Worm (Caenorhabditis elegans) whole organism, L1 larva: ENCODE data around the gene W08F4.13.

Experiments used
- C16A3.4 ChIP-seq: fragments of 150-350 bp; optimal IDR thresholded peaks from 2 replicates; lab custom pipeline; 2014; ENCODE audit warnings: missing biosample characterization, missing genetic modification characterization
- F16B12.6 ChIP-seq: fragments of 150-350 bp; optimal IDR thresholded peaks from 2 replicates; lab custom pipeline; 2014; ENCODE audit warnings: missing biosample characterization, missing genetic modification characterization
- Y116A8C.19 ChIP-seq: sonication (generic microtip); optimal IDR thresholded peaks from 2 replicates; lab custom pipeline; 2016; ENCODE audit warnings: missing compliant biosample characterization, missing genetic modification characterization, borderline replicate concordance
- aha-1 ChIP-seq: fragments of 150-350 bp; optimal IDR thresholded peaks from 2 replicates; lab custom pipeline; 2014; ENCODE audit warnings: missing biosample characterization, missing genetic modification characterization
- alr-1 ChIP-seq: fragments of 200-800 bp; sonication (Bioruptor generic); optimal IDR thresholded peaks from 2 replicates; lab custom pipeline; 2018; ENCODE audit warnings: borderline replicate concordance, mild to moderate bottlenecking, missing genetic modification characterization, missing compliant biosample characterization
- blmp-1 ChIP-seq: fragments of 150-350 bp; optimal IDR thresholded peaks from 2 replicates; lab custom pipeline; 2014; ENCODE audit warnings: missing biosample characterization, missing genetic modification characterization
- ceh-63 ChIP-seq: fragments of 200-800 bp; sonication (Bioruptor generic); optimal IDR thresholded peaks from 2 replicates; lab custom pipeline; 2018; ENCODE audit warnings: mild to moderate bottlenecking, missing genetic modification characterization, missing compliant biosample characterization
- dpl-1 ChIP-seq, 3 experiments: fragments of 150-350 bp in 2 of 3; sonication (generic microtip) in 1 of 3; optimal IDR thresholded peaks; 2 replicates each; lab custom pipeline; 2014 to 2017; ENCODE audit warnings: missing biosample characterization in 3 of 3, missing genetic modification characterization in 3 of 3, missing genetic modification reagents in 3 of 3
- dsc-1 ChIP-seq: sonication (generic microtip); optimal IDR thresholded peaks from 2 replicates; lab custom pipeline; 2016; ENCODE audit warnings: mild to moderate bottlenecking, missing genetic modification characterization, missing compliant biosample characterization
- efl-1 ChIP-seq, 4 experiments: fragments of 150-350 bp; optimal IDR thresholded peaks in 3 of 4; peaks in 1 of 4; 1 replicate in 1 of 4; 2 replicates in 3 of 4; lab custom pipeline; 2014; ENCODE audit warnings: missing biosample characterization in 2 of 4, missing genetic modification characterization in 2 of 4, missing genetic modification reagents in 2 of 4
- efl-3 ChIP-seq: fragments of 200-800 bp; sonication (Bioruptor generic); optimal IDR thresholded peaks from 2 replicates; lab custom pipeline; 2018; ENCODE audit warnings: mild to moderate bottlenecking, missing genetic modification characterization, missing compliant biosample characterization
- egl-27 ChIP-seq, 2 experiments: fragments of 150-350 bp in 1 of 2; sonication (generic microtip); optimal IDR thresholded peaks; 3 replicates each; lab custom pipeline; 2017 to 2018; ENCODE audit warnings: missing biosample characterization in 2 of 2, missing genetic modification characterization in 2 of 2, missing genetic modification reagents in 2 of 2
- elt-2 ChIP-seq: sonication (generic microtip); optimal IDR thresholded peaks from 2 replicates; lab custom pipeline; 2016; ENCODE audit warnings: missing genetic modification characterization, mild to moderate bottlenecking, inconsistent platforms, missing compliant biosample characterization, missing genetic modification reagents
- ets-5 ChIP-seq: fragments of 200-800 bp; sonication (Bioruptor generic); IDR thresholded peaks from 2 replicates; pipeline ENCODE4 v1.3.6; 2022; ENCODE audit warnings: missing genetic modification characterization, missing compliant biosample characterization
- fkh-8 ChIP-seq: sonication (generic microtip); optimal IDR thresholded peaks from 2 replicates; lab custom pipeline; 2016; ENCODE audit warnings: mild to moderate bottlenecking, missing genetic modification characterization, missing compliant biosample characterization
- grh-1 ChIP-seq: fragments of 200-800 bp; sonication (Bioruptor generic); IDR thresholded peaks from 2 replicates; pipeline ENCODE4 v1.3.6; 2022; ENCODE audit warnings: missing genetic modification reagents, missing genetic modification characterization, missing compliant biosample characterization
- hlh-17 ChIP-seq: fragments of 200-800 bp; sonication (Bioruptor generic); optimal IDR thresholded peaks from 2 replicates; lab custom pipeline; 2018; ENCODE audit warnings: missing genetic modification characterization, mild to moderate bottlenecking, missing compliant biosample characterization, moderate library complexity, borderline replicate concordance
- hpl-2 ChIP-seq: fragments of 150-350 bp; optimal IDR thresholded peaks from 2 replicates; lab custom pipeline; 2014; ENCODE audit warnings: missing biosample characterization, missing genetic modification reagents, missing genetic modification characterization
- jun-1 ChIP-seq: fragments of 150-350 bp; optimal IDR thresholded peaks from 2 replicates; lab custom pipeline; 2014; ENCODE audit warnings: missing biosample characterization, missing genetic modification reagents, missing genetic modification characterization
- lin-13 ChIP-seq: fragments of 150-350 bp; optimal IDR thresholded peaks from 2 replicates; lab custom pipeline; 2014; ENCODE audit warnings: missing biosample characterization, missing genetic modification reagents, missing genetic modification characterization
- lin-14 ChIP-seq: fragments of 200-800 bp; sonication (Bioruptor generic); optimal IDR thresholded peaks from 2 replicates; lab custom pipeline; 2018; ENCODE audit warnings: mild to moderate bottlenecking, missing genetic modification characterization, moderate library complexity, missing compliant biosample characterization
- lin-35 ChIP-seq, 2 experiments: fragments of 150-350 bp; optimal IDR thresholded peaks; 2 replicates each; lab custom pipeline; 2014; ENCODE audit warnings: missing biosample characterization in 2 of 2, missing genetic modification characterization in 2 of 2, missing genetic modification reagents in 2 of 2
- lin-39 ChIP-seq: fragments of 150-350 bp; optimal IDR thresholded peaks from 2 replicates; lab custom pipeline; 2014; ENCODE audit warnings: missing biosample characterization, missing genetic modification reagents, missing genetic modification characterization
- lir-3 ChIP-seq: sonication (generic microtip); optimal IDR thresholded peaks from 2 replicates; lab custom pipeline; 2016; ENCODE audit warnings: mild to moderate bottlenecking, missing genetic modification characterization, moderate library complexity, missing compliant biosample characterization; ENCODE audit not compliant: poor library complexity
- lsy-2 ChIP-seq, 2 experiments: fragments of 150-350 bp; optimal IDR thresholded peaks; 2 replicates each; lab custom pipeline; 2014; ENCODE audit warnings: missing biosample characterization in 2 of 2, missing genetic modification characterization in 2 of 2
- mdl-1 ChIP-seq, 2 experiments: fragments of 150-350 bp; optimal IDR thresholded peaks; 2 replicates each; lab custom pipeline; 2014 to 2017; ENCODE audit warnings: missing biosample characterization in 2 of 2, missing genetic modification characterization in 2 of 2, inconsistent platforms in 1 of 2
- mep-1 ChIP-seq: fragments of 150-350 bp; optimal IDR thresholded peaks from 2 replicates; lab custom pipeline; 2014; ENCODE audit warnings: missing biosample characterization, missing genetic modification characterization
- nhr-19 ChIP-seq: fragments of 200-800 bp; sonication (Bioruptor generic); conservative IDR thresholded peaks from 2 replicates; pipeline ENCODE4 v1.3.6; 2022; ENCODE audit warnings: missing genetic modification characterization, missing compliant biosample characterization
- nhr-20 ChIP-seq: sonication (generic microtip); optimal IDR thresholded peaks from 2 replicates; lab custom pipeline; 2016; ENCODE audit warnings: mild to moderate bottlenecking, missing genetic modification characterization, missing compliant biosample characterization
- nhr-47 ChIP-seq: sonication (generic microtip); optimal IDR thresholded peaks from 2 replicates; lab custom pipeline; 2016; ENCODE audit warnings: mild to moderate bottlenecking, missing genetic modification characterization, moderate library complexity, missing compliant biosample characterization
- nhr-71 ChIP-seq: sonication (generic microtip); optimal IDR thresholded peaks from 2 replicates; lab custom pipeline; 2016; ENCODE audit warnings: mild to moderate bottlenecking, missing genetic modification characterization, moderate library complexity, missing compliant biosample characterization
- nhr-76 ChIP-seq: sonication (generic microtip); optimal IDR thresholded peaks from 2 replicates; lab custom pipeline; 2017; ENCODE audit warnings: missing biosample characterization, missing genetic modification characterization
- nhr-85 ChIP-seq: sonication (generic microtip); peaks from one replicate; lab custom pipeline; 2016; ENCODE audit warnings: missing genetic modification characterization, inconsistent platforms, missing compliant biosample characterization
- pag-3 ChIP-seq: sonication (generic microtip); optimal IDR thresholded peaks from 2 replicates; lab custom pipeline; 2017; ENCODE audit warnings: missing genetic modification characterization, mild to moderate bottlenecking, missing compliant biosample characterization, antibody characterized with exemption, borderline replicate concordance; ENCODE audit not compliant: insufficient read depth
- pax-3 ChIP-seq: fragments of 200-800 bp; sonication (Bioruptor generic); optimal IDR thresholded peaks from 2 replicates; lab custom pipeline; 2018; ENCODE audit warnings: mild to moderate bottlenecking, missing genetic modification characterization, moderate library complexity, missing compliant biosample characterization
- pqm-1 ChIP-seq: sonication (generic microtip); optimal IDR thresholded peaks from 3 replicates; lab custom pipeline; 2017; ENCODE audit warnings: missing biosample characterization, missing genetic modification characterization
- rnt-1 ChIP-seq: sonication (generic microtip); optimal IDR thresholded peaks from 2 replicates; lab custom pipeline; 2016; ENCODE audit warnings: mild to moderate bottlenecking, missing genetic modification characterization, moderate library complexity, missing compliant biosample characterization
- skn-1 ChIP-seq: fragments of 150-350 bp; optimal IDR thresholded peaks from 2 replicates; lab custom pipeline; 2014; ENCODE audit warnings: missing biosample characterization, missing genetic modification characterization
- snu-23 ChIP-seq: sonication (generic microtip); optimal IDR thresholded peaks from 2 replicates; lab custom pipeline; 2016; ENCODE audit warnings: missing genetic modification characterization, missing compliant biosample characterization
- sox-4 ChIP-seq: sonication (generic microtip); optimal IDR thresholded peaks from 2 replicates; lab custom pipeline; 2016; ENCODE audit warnings: missing genetic modification characterization, missing compliant biosample characterization
- sup-37 ChIP-seq: fragments of 200-800 bp; sonication (Bioruptor generic); optimal IDR thresholded peaks from 2 replicates; lab custom pipeline; 2018; ENCODE audit warnings: mild to moderate bottlenecking, missing genetic modification characterization, missing compliant biosample characterization
- swsn-7 ChIP-seq: sonication (generic microtip); optimal IDR thresholded peaks from 2 replicates; lab custom pipeline; 2016; ENCODE audit warnings: missing genetic modification characterization, missing compliant biosample characterization
- tbx-2 ChIP-seq: sonication (generic microtip); optimal IDR thresholded peaks from 2 replicates; lab custom pipeline; 2016; ENCODE audit warnings: missing genetic modification characterization, missing compliant biosample characterization
- unc-62 ChIP-seq: fragments of 150-350 bp; optimal IDR thresholded peaks from 2 replicates; lab custom pipeline; 2014; ENCODE audit warnings: missing biosample characterization, missing genetic modification reagents, missing genetic modification characterization
- unc-86 ChIP-seq: sonication (generic microtip); optimal IDR thresholded peaks from 2 replicates; lab custom pipeline; 2016; ENCODE audit warnings: missing genetic modification characterization, missing compliant biosample characterization
- xbp-1 ChIP-seq: sonication (generic microtip); optimal IDR thresholded peaks from 2 replicates; lab custom pipeline; 2016; ENCODE audit warnings: missing genetic modification characterization, missing compliant biosample characterization
- ztf-4 ChIP-seq: fragments of 150-350 bp; optimal IDR thresholded peaks from 2 replicates; lab custom pipeline; 2014; ENCODE audit warnings: missing biosample characterization, missing genetic modification characterization

W08F4.13 gene

DNA sequence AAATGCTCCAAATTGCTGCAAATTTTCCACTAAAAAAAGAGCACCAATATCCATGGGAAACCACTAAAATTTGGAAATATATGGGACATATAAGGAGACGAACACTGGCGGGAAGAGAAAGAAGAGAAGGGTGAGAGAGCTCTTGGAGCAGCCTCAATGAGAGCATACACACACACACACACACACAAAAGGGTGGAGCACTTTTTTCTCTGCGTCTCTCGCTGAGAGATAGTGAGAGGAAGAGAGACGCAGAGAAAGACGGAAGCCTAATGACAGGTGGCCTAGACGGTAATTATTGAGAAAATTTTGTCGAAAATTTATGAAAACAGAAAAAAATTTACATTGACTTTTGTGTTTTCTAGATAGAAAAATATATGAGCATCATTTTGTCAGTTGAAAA, 37.9 kb downstream of the W08F4.13 start (continued):
- TF ChIP-seq ztf-4 (tag; lab: Kevin White, UChicago): no peak
- no peak for TF ChIP-seq aha-1 (tag; lab: Kevin White, UChicago)
- TF ChIP-seq nhr-19: no peak
- TF ChIP-seq elt-2: no peak
- no peak for TF ChIP-seq efl-3 (GFP tag; lab: Kevin White, UChicago)
- TF ChIP-seq nhr-71 (tag; lab: Kevin White, UChicago): no peak
- peak; percentile 2 for TF ChIP-seq lin-13
- TF ChIP-seq xbp-1 (tag; lab: Kevin White, UChicago): peak; percentile 28
- no peak for TF ChIP-seq mdl-1 (tag; optimal IDR thresholded peaks at IDR 0.05; lab: Kevin White, UChicago)
- TF ChIP-seq C16A3.4 (tag; lab: Kevin White, UChicago): no peak

DNA sequence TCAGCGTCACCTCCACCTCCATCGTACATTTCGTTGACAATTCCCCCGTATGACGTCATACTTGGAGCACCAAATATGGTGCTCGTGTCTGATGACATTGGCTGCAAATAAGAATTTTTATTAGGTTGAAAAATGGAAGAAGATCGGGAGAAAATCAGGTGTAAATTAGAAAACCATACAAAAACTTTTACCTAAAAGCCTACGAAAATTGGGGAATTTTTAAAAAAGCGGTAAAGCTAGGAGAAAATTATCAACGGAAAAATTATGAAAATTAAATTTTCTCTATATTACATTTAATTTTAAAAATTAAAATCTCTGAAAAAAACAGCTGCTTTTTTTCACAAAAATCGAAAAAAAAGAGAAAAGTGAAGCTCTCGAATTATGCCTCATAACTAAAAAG, 39.8 kb downstream of the W08F4.13 start, which contains the start of gene T04B8.5:
T04B8.5 (minus strand) TSS at position 101 of the 400 bp plus-strand sequence.
- TF ChIP-seq sup-37 (GFP tag; lab: Kevin White, UChicago): no peak
- TF ChIP-seq, all 84 proteins: peak for 0

DNA sequence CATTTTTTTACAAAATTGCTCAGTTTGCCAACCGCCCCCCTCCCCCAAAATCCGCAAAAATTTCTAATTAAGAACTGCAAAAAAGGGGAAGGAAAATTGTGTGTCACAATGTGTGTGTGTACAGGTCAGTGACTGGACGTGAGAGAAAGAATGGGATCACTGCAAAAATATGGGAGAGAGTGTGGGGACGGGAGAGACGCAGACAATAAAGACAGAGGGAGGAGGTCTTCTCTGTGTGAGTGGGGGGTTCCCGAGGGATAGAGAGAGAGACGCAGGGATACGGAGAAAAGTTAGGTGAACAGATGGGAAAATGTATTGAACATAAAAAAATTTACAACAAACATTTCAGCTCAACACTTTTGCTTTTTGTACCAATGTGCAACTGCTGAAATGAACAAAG, 41.3 kb downstream of the W08F4.13 start:
- TF ChIP-seq snu-23 (GFP tag; lab: Kevin White, UChicago): peak; percentile 79
- no peak for TF ChIP-seq efl-3 (GFP tag; lab: Kevin White, UChicago)
- TF ChIP-seq rnt-1 (tag; lab: Kevin White, UChicago): peak; percentile 71
- peak; percentile 5 for TF ChIP-seq lir-3 (tag; lab: Kevin White, UChicago)
- no peak for TF ChIP-seq sox-4 (tag; lab: Kevin White, UChicago)
- no peak for TF ChIP-seq nhr-47 (tag; lab: Kevin White, UChicago)
- no peak for TF ChIP-seq xbp-1 (tag; lab: Kevin White, UChicago)
- TF ChIP-seq lsy-2 (tag; optimal IDR thresholded peaks at IDR 0.05; lab: Kevin White, UChicago): peak in 1 of 2 experiments; percentile 59
- peak; percentile 90 for TF ChIP-seq lin-14 (GFP tag; lab: Kevin White, UChicago)
- TF ChIP-seq mdl-1 (tag; optimal IDR thresholded peaks at IDR 0.05; lab: Kevin White, UChicago): peak in 1 of 2 experiments; percentile 52
- no peak for TF ChIP-seq pax-3 (tag; lab: Kevin White, UChicago)
- TF ChIP-seq fkh-8 (tag; lab: Kevin White, UChicago): no peak
- TF ChIP-seq pag-3 (tag; lab: Kevin White, UChicago): peak; percentile 33
- TF ChIP-seq swsn-7 (tag; lab: Kevin White, UChicago): peak; percentile 60
- peak; percentile 57; the same call in 1 of the 2 replicates for TF ChIP-seq grh-1
- TF ChIP-seq Y116A8C.19 (tag; lab: Kevin White, UChicago): no peak
- TF ChIP-seq ceh-63 (GFP tag; lab: Kevin White, UChicago): no peak
- TF ChIP-seq alr-1: no peak
- TF ChIP-seq dpl-1 (GFP tag; optimal IDR thresholded peaks at IDR 0.05; lab: Kevin White, UChicago): peak; percentile 15 to 46 (median 44)
- TF ChIP-seq nhr-20 (tag; lab: Kevin White, UChicago): peak; percentile 63
- peak; percentile 89 for TF ChIP-seq nhr-85 (tag; lab: Kevin White, UChicago)
- TF ChIP-seq jun-1 (tag; lab: Kevin White, UChicago): no peak
- TF ChIP-seq blmp-1: peak; percentile 69
- no peak for TF ChIP-seq hlh-17 (GFP tag; lab: Kevin White, UChicago)
- TF ChIP-seq ets-5 (GFP tag; lab: Robert Waterston, UW): no peak
- peak; percentile 56 for TF ChIP-seq dsc-1 (tag; lab: Kevin White, UChicago)
- peak; percentile 77 for TF ChIP-seq nhr-71 (tag; lab: Kevin White, UChicago)
- TF ChIP-seq unc-86 (tag; lab: Kevin White, UChicago): no peak
- peak; percentile 29 to 59 for TF ChIP-seq lin-35 (GFP tag; optimal IDR thresholded peaks at IDR 0.05; lab: Kevin White, UChicago)
- peak; percentile 36 for TF ChIP-seq F16B12.6 (tag; lab: Kevin White, UChicago)
- no peak for TF ChIP-seq pqm-1
- TF ChIP-seq efl-1 (optimal IDR thresholded peaks at IDR 0.05; lab: Kevin White, UChicago): peak; percentile 63 to 68
- peak; percentile 31 to 90 for TF ChIP-seq efl-1 (GFP tag; optimal IDR thresholded peaks at IDR 0.05 in 1 of 2; lab: Kevin White, UChicago)
- TF ChIP-seq lin-39 (tag; lab: Kevin White, UChicago): no peak
- TF ChIP-seq egl-27 (tag; optimal IDR thresholded peaks at IDR 0.05; lab: Kevin White, UChicago): no peak
- TF ChIP-seq nhr-76 (tag; lab: Kevin White, UChicago): no peak
- TF ChIP-seq skn-1: no peak
- TF ChIP-seq hpl-2 (GFP tag; lab: Kevin White, UChicago): no peak
- TF ChIP-seq nhr-19: peak; percentile 49; the same call in 1 of the 2 replicates
- peak; percentile 64 for TF ChIP-seq mep-1 (tag; lab: Kevin White, UChicago)
- no peak for TF ChIP-seq unc-62
- TF ChIP-seq tbx-2: peak; percentile 43
